Worm (Caenorhabditis elegans) whole organism, L1 larva: ENCODE results near the gene pei-1.

Source experiments
- Y116A8C.19 ChIP-seq: sonication (generic microtip); optimal IDR thresholded peaks from 2 replicates; lab custom pipeline; 2016; ENCODE audit warnings: missing compliant biosample characterization, missing genetic modification characterization, borderline replicate concordance
- aha-1 ChIP-seq: fragments of 150-350 bp; optimal IDR thresholded peaks from 2 replicates; lab custom pipeline; 2014; ENCODE audit warnings: missing biosample characterization, missing genetic modification characterization
- aly-2 ChIP-seq: fragments of 150-350 bp; optimal IDR thresholded peaks from 2 replicates; lab custom pipeline; 2014; ENCODE audit warnings: missing biosample characterization, missing genetic modification characterization
- ama-1 ChIP-seq: fragments of 150-350 bp; optimal IDR thresholded peaks from 2 replicates; lab custom pipeline; 2014
- blmp-1 ChIP-seq: fragments of 150-350 bp; optimal IDR thresholded peaks from 2 replicates; lab custom pipeline; 2014; ENCODE audit warnings: missing biosample characterization, missing genetic modification characterization
- ceh-63 ChIP-seq: fragments of 200-800 bp; sonication (Bioruptor generic); optimal IDR thresholded peaks from 2 replicates; lab custom pipeline; 2018; ENCODE audit warnings: mild to moderate bottlenecking, missing genetic modification characterization, missing compliant biosample characterization
- ces-1 ChIP-seq: fragments of 150-350 bp; optimal IDR thresholded peaks from 2 replicates; lab custom pipeline; 2014; ENCODE audit warnings: missing biosample characterization, missing genetic modification reagents, missing genetic modification characterization
- dsc-1 ChIP-seq: sonication (generic microtip); optimal IDR thresholded peaks from 2 replicates; lab custom pipeline; 2016; ENCODE audit warnings: mild to moderate bottlenecking, missing genetic modification characterization, missing compliant biosample characterization
- elt-3 ChIP-seq, 6 experiments: fragments of 150-350 bp in 1 of 6; sonication (generic microtip); optimal IDR thresholded peaks; 2 replicates each; lab custom pipeline; 2017 to 2018; ENCODE audit warnings: missing biosample characterization in 6 of 6, missing genetic modification characterization in 6 of 6, inconsistent platforms in 1 of 6
- ets-5 ChIP-seq: fragments of 200-800 bp; sonication (Bioruptor generic); IDR thresholded peaks from 2 replicates; pipeline ENCODE4 v1.3.6; 2022; ENCODE audit warnings: missing genetic modification characterization, missing compliant biosample characterization
- fkh-8 ChIP-seq: sonication (generic microtip); optimal IDR thresholded peaks from 2 replicates; lab custom pipeline; 2016; ENCODE audit warnings: mild to moderate bottlenecking, missing genetic modification characterization, missing compliant biosample characterization
- fos-1 ChIP-seq: fragments of 150-350 bp; optimal IDR thresholded peaks from 2 replicates; lab custom pipeline; 2014; ENCODE audit warnings: missing biosample characterization, missing genetic modification characterization
- grh-1 ChIP-seq: fragments of 200-800 bp; sonication (Bioruptor generic); IDR thresholded peaks from 2 replicates; pipeline ENCODE4 v1.3.6; 2022; ENCODE audit warnings: missing genetic modification reagents, missing genetic modification characterization, missing compliant biosample characterization
- hlh-17 ChIP-seq: fragments of 200-800 bp; sonication (Bioruptor generic); optimal IDR thresholded peaks from 2 replicates; lab custom pipeline; 2018; ENCODE audit warnings: missing genetic modification characterization, mild to moderate bottlenecking, missing compliant biosample characterization, moderate library complexity, borderline replicate concordance
- irx-1 ChIP-seq: sonication (generic microtip); optimal IDR thresholded peaks from 2 replicates; lab custom pipeline; 2016; ENCODE audit warnings: missing genetic modification characterization, missing compliant biosample characterization
- lin-13 ChIP-seq: fragments of 150-350 bp; optimal IDR thresholded peaks from 2 replicates; lab custom pipeline; 2014; ENCODE audit warnings: missing biosample characterization, missing genetic modification reagents, missing genetic modification characterization
- lin-14 ChIP-seq: fragments of 200-800 bp; sonication (Bioruptor generic); optimal IDR thresholded peaks from 2 replicates; lab custom pipeline; 2018; ENCODE audit warnings: mild to moderate bottlenecking, missing genetic modification characterization, moderate library complexity, missing compliant biosample characterization
- lin-15B ChIP-seq: fragments of 150-350 bp; sonication (generic microtip); optimal IDR thresholded peaks from 3 replicates; lab custom pipeline; 2014; ENCODE audit warnings: missing biosample characterization, missing genetic modification characterization
- lin-35 ChIP-seq, 2 experiments: fragments of 150-350 bp; optimal IDR thresholded peaks; 2 replicates each; lab custom pipeline; 2014; ENCODE audit warnings: missing biosample characterization in 2 of 2, missing genetic modification characterization in 2 of 2, missing genetic modification reagents in 2 of 2
- lir-3 ChIP-seq: sonication (generic microtip); optimal IDR thresholded peaks from 2 replicates; lab custom pipeline; 2016; ENCODE audit warnings: mild to moderate bottlenecking, missing genetic modification characterization, moderate library complexity, missing compliant biosample characterization; ENCODE audit not compliant: poor library complexity
- lsy-2 ChIP-seq, 2 experiments: fragments of 150-350 bp; optimal IDR thresholded peaks; 2 replicates each; lab custom pipeline; 2014; ENCODE audit warnings: missing biosample characterization in 2 of 2, missing genetic modification characterization in 2 of 2
- mab-9 ChIP-seq: fragments of 200-800 bp; sonication (Bioruptor generic); IDR thresholded peaks from 2 replicates; pipeline ENCODE4 v1.3.6; 2022; ENCODE audit warnings: missing genetic modification reagents, missing genetic modification characterization, missing compliant biosample characterization
- mdl-1 ChIP-seq, 2 experiments: fragments of 150-350 bp; optimal IDR thresholded peaks; 2 replicates each; lab custom pipeline; 2014 to 2017; ENCODE audit warnings: missing biosample characterization in 2 of 2, missing genetic modification characterization in 2 of 2, inconsistent platforms in 1 of 2
- mef-2 ChIP-seq: fragments of 150-350 bp; optimal IDR thresholded peaks from 2 replicates; lab custom pipeline; 2014; ENCODE audit warnings: missing biosample characterization, missing genetic modification characterization
- nhr-20 ChIP-seq: sonication (generic microtip); optimal IDR thresholded peaks from 2 replicates; lab custom pipeline; 2016; ENCODE audit warnings: mild to moderate bottlenecking, missing genetic modification characterization, missing compliant biosample characterization
- nhr-28 ChIP-seq: fragments of 150-350 bp; optimal IDR thresholded peaks from 2 replicates; lab custom pipeline; 2014; ENCODE audit warnings: missing biosample characterization, missing genetic modification characterization
- nhr-47 ChIP-seq: sonication (generic microtip); optimal IDR thresholded peaks from 2 replicates; lab custom pipeline; 2016; ENCODE audit warnings: mild to moderate bottlenecking, missing genetic modification characterization, moderate library complexity, missing compliant biosample characterization
- nhr-71 ChIP-seq: sonication (generic microtip); optimal IDR thresholded peaks from 2 replicates; lab custom pipeline; 2016; ENCODE audit warnings: mild to moderate bottlenecking, missing genetic modification characterization, moderate library complexity, missing compliant biosample characterization
- nhr-76 ChIP-seq: sonication (generic microtip); optimal IDR thresholded peaks from 2 replicates; lab custom pipeline; 2017; ENCODE audit warnings: missing biosample characterization, missing genetic modification characterization
- nhr-85 ChIP-seq: sonication (generic microtip); peaks from one replicate; lab custom pipeline; 2016; ENCODE audit warnings: missing genetic modification characterization, inconsistent platforms, missing compliant biosample characterization
- nhr-90 ChIP-seq: sonication (generic microtip); optimal IDR thresholded peaks from 2 replicates; lab custom pipeline; 2016; ENCODE audit warnings: mild to moderate bottlenecking, missing genetic modification characterization, missing compliant biosample characterization; ENCODE audit not compliant: poor library complexity
- pag-3 ChIP-seq: sonication (generic microtip); optimal IDR thresholded peaks from 2 replicates; lab custom pipeline; 2017; ENCODE audit warnings: missing genetic modification characterization, mild to moderate bottlenecking, missing compliant biosample characterization, antibody characterized with exemption, borderline replicate concordance; ENCODE audit not compliant: insufficient read depth
- rnt-1 ChIP-seq: sonication (generic microtip); optimal IDR thresholded peaks from 2 replicates; lab custom pipeline; 2016; ENCODE audit warnings: mild to moderate bottlenecking, missing genetic modification characterization, moderate library complexity, missing compliant biosample characterization
- snpc-4 ChIP-seq: fragments of 150-350 bp; optimal IDR thresholded peaks from 2 replicates; lab custom pipeline; 2014; ENCODE audit warnings: missing biosample characterization, missing genetic modification characterization
- snu-23 ChIP-seq: sonication (generic microtip); optimal IDR thresholded peaks from 2 replicates; lab custom pipeline; 2016; ENCODE audit warnings: missing genetic modification characterization, missing compliant biosample characterization
- sox-4 ChIP-seq: sonication (generic microtip); optimal IDR thresholded peaks from 2 replicates; lab custom pipeline; 2016; ENCODE audit warnings: missing genetic modification characterization, missing compliant biosample characterization
- tlp-1 ChIP-seq: fragments of 150-350 bp; optimal IDR thresholded peaks from 2 replicates; lab custom pipeline; 2014; ENCODE audit warnings: missing biosample characterization, missing genetic modification characterization
- unc-30 ChIP-seq: sonication (generic microtip); optimal IDR thresholded peaks from 2 replicates; lab custom pipeline; 2017; ENCODE audit warnings: missing biosample characterization, missing genetic modification characterization
- unc-62 ChIP-seq: fragments of 150-350 bp; optimal IDR thresholded peaks from 2 replicates; lab custom pipeline; 2014; ENCODE audit warnings: missing biosample characterization, missing genetic modification reagents, missing genetic modification characterization
- unc-98 ChIP-seq: fragments of 200-800 bp; sonication (Bioruptor generic); IDR thresholded peaks from 2 replicates; pipeline ENCODE4 v1.3.6; 2022; ENCODE audit warnings: missing genetic modification characterization, missing compliant biosample characterization
- xbp-1 ChIP-seq: sonication (generic microtip); optimal IDR thresholded peaks from 2 replicates; lab custom pipeline; 2016; ENCODE audit warnings: missing genetic modification characterization, missing compliant biosample characterization

The pei-1 gene

ce11 chrIV:9592413-9592812 lies at the start of gene pei-1:
Gene pei-1 (minus strand): TSS chrIV:9592513.
- no peak for TF ChIP-seq mab-9 (GFP tag; lab: Robert Waterston, UW)
- TF ChIP-seq ets-5, result no peak
- TF ChIP-seq unc-62 (GFP tag; lab: Kevin White, UChicago), result no peak
- TF ChIP-seq fos-1 (tag; lab: Kevin White, UChicago), result no peak
- no peak for TF ChIP-seq lsy-2 (tag; optimal IDR thresholded peaks at IDR 0.05; lab: Kevin White, UChicago)
- TF ChIP-seq snpc-4 (tag; lab: Kevin White, UChicago), result no peak
- no peak for TF ChIP-seq irx-1 (tag; lab: Kevin White, UChicago)
- no peak for TF ChIP-seq elt-3 (tag; optimal IDR thresholded peaks at IDR 0.05; lab: Kevin White, UChicago)
- TF ChIP-seq tlp-1 (tag; lab: Kevin White, UChicago), result no peak
- TF ChIP-seq sox-4 (tag; lab: Kevin White, UChicago), result no peak
- TF ChIP-seq pag-3 (tag; lab: Kevin White, UChicago), result no peak
- TF ChIP-seq nhr-28, result no peak
- TF ChIP-seq aha-1 (tag; lab: Kevin White, UChicago), result no peak

ce11 chrIV:9641925-9642324 lies 49.6 kb upstream of the pei-1 start, which contains the start of gene del-2:
Gene del-2 (minus strand): TSS chrIV:9642025.
- TF ChIP-seq snpc-4 (tag; lab: Kevin White, UChicago) (no peak), nhr-47 (tag; lab: Kevin White, UChicago) (peak; percentile 6), mef-2 (tag; lab: Kevin White, UChicago) (no peak), dsc-1 (tag; lab: Kevin White, UChicago) (peak; percentile 17), nhr-76 (tag; lab: Kevin White, UChicago) (no peak), fkh-8 (tag; lab: Kevin White, UChicago) (peak; percentile 67)

ce11 chrIV:9634848-9635247 lies 42.5 kb upstream of the pei-1 start, which contains the start of gene mca-1:
Gene mca-1 (minus strand): TSS chrIV:9634948.
- TF ChIP-seq lin-13 (GFP tag; lab: Kevin White, UChicago), result no peak
- no peak for TF ChIP-seq snu-23 (GFP tag; lab: Kevin White, UChicago)
- TF ChIP-seq nhr-90 (tag; lab: Kevin White, UChicago), result no peak
- TF ChIP-seq unc-30, result no peak
- no peak for TF ChIP-seq lin-15B (tag; lab: Kevin White, UChicago)
- no peak for TF ChIP-seq nhr-20 (tag; lab: Kevin White, UChicago)
- no peak for TF ChIP-seq fos-1 (tag; lab: Kevin White, UChicago)
- no peak for TF ChIP-seq ets-5
- no peak for TF ChIP-seq ama-1 (lab: Kevin White, UChicago)
- TF ChIP-seq aly-2 (tag; lab: Kevin White, UChicago), result no peak
- no peak for TF ChIP-seq mef-2 (tag; lab: Kevin White, UChicago)
- TF ChIP-seq ces-1, result no peak

- TF ChIP-seq blmp-1 (tag; lab: Kevin White, UChicago), result peak; percentile 62
- TF ChIP-seq nhr-85 (tag; lab: Kevin White, UChicago), result peak; percentile 73
- TF ChIP-seq grh-1 (GFP tag; lab: Robert Waterston, UW), result no peak
- TF ChIP-seq aha-1 (tag; lab: Kevin White, UChicago), result no peak
Observed at ce11 chrIV:9633889-9634288, 41.6 kb upstream of the pei-1 start.

- peak; percentile 46 for TF ChIP-seq blmp-1 (tag; lab: Kevin White, UChicago)
- TF ChIP-seq hlh-17, result no peak
- no peak for TF ChIP-seq ets-5
- peak in 1 of 2 experiments; percentile 9 for TF ChIP-seq lin-35 (GFP tag; optimal IDR thresholded peaks at IDR 0.05; lab: Kevin White, UChicago)
- TF ChIP-seq rnt-1 (tag; lab: Kevin White, UChicago), result no peak
- no peak for TF ChIP-seq Y116A8C.19 (tag; lab: Kevin White, UChicago)
- peak; percentile 45 for TF ChIP-seq nhr-71 (tag; lab: Kevin White, UChicago)
- peak in 1 of 2 experiments; percentile 17 for TF ChIP-seq mdl-1 (tag; optimal IDR thresholded peaks at IDR 0.05; lab: Kevin White, UChicago)
- no peak for TF ChIP-seq ceh-63 (GFP tag; lab: Kevin White, UChicago)
- peak in 4 of 6 experiments; percentile 53 to 63 (median 56) for TF ChIP-seq elt-3 (tag; optimal IDR thresholded peaks at IDR 0.05; lab: Kevin White, UChicago)
- no peak for TF ChIP-seq snpc-4 (tag; lab: Kevin White, UChicago)
- TF ChIP-seq xbp-1 (tag; lab: Kevin White, UChicago), result no peak
- TF ChIP-seq nhr-90 (tag; lab: Kevin White, UChicago), result no peak
- peak; percentile 43 for TF ChIP-seq lin-14 (GFP tag; lab: Kevin White, UChicago)
- TF ChIP-seq unc-98 (GFP tag; lab: Robert Waterston, UW), result no peak
- TF ChIP-seq nhr-85 (tag; lab: Kevin White, UChicago), result peak; percentile 86
- TF ChIP-seq lir-3 (tag; lab: Kevin White, UChicago), result no peak
Observed at ce11 chrIV:9632966-9633494, 40.7 kb upstream of the pei-1 start.
